Fruit fly (Drosophila melanogaster): ENCODE data around the gene bsf.

Gene bsf

DNA sequence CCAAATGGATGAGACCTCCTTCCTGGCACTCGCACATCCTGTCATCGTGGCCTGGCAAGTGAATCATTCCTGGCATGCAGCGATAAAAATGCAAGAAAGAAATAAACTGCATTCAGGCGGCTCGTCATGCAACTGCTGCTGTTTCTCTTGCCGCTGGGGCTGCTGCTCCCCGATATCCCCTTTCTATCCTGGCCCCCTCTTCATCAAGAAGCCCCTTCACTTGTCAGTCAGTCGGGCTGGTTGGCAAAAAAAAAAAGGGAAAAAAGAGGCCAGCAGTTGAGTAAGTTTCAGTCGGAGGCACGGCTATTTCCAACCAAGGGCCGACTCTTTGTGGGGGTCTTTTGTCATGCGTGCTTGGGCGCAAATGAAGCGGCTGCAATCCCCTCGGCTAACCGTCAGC lies 27.4 kb upstream of the bsf start:
- TF ChIP-seq usp (GFP tag; optimal IDR thresholded peaks at IDR 0.05) (no peak), dsf (GFP tag; optimal IDR thresholded peaks at IDR 0.05; ENCODE audit: borderline replicate concordance) (no peak), tai (GFP tag; optimal IDR thresholded peaks at IDR 0.05) (no peak), jim (GFP tag; optimal IDR thresholded peaks at IDR 0.05) (no peak), br (GFP tag; optimal IDR thresholded peaks at IDR 0.05) (no peak), Hr83 (GFP tag; optimal IDR thresholded peaks at IDR 0.05; ENCODE audit: poor library complexity, severe bottlenecking) (no peak), sage (GFP tag; optimal IDR thresholded peaks at IDR 0.05) (no peak), CG9705 (GFP tag; optimal IDR thresholded peaks at IDR 0.05) (no peak)

- TF ChIP-seq foxo (GFP tag; optimal IDR thresholded peaks at IDR 0.05) = no peak
- TF ChIP-seq pan (optimal IDR thresholded peaks at IDR 0.05) = no peak
- TF ChIP-seq dl (GFP tag; optimal IDR thresholded peaks at IDR 0.05; ENCODE audit: insufficient read depth in 1 of 2, partially characterized antibody in 2 of 2) = no peak
- TF ChIP-seq Rel (GFP tag; optimal IDR thresholded peaks at IDR 0.05) = no peak
- no peak for TF ChIP-seq Rel (tag; optimal IDR thresholded peaks at IDR 0.05)
- no peak for TF ChIP-seq Mio (GFP tag; optimal IDR thresholded peaks at IDR 0.05)
- no peak for TF ChIP-seq jim (GFP tag; optimal IDR thresholded peaks at IDR 0.05)
- no peak for TF ChIP-seq Myc (optimal IDR thresholded peaks at IDR 0.05)
- TF ChIP-seq Abd-B (GFP tag; optimal IDR thresholded peaks at IDR 0.05) = no peak
- TF ChIP-seq brk (GFP tag; optimal IDR thresholded peaks at IDR 0.05) = no peak
- no peak for TF ChIP-seq Dfd (GFP tag; optimal IDR thresholded peaks at IDR 0.05)
- TF ChIP-seq h (GFP tag; optimal IDR thresholded peaks at IDR 0.05) = no peak
- no peak for TF ChIP-seq Hr78 (GFP tag; optimal IDR thresholded peaks at IDR 0.05)
- no peak for TF ChIP-seq ey (GFP tag; optimal IDR thresholded peaks at IDR 0.05)
- no peak for TF ChIP-seq OdsH (GFP tag; optimal IDR thresholded peaks at IDR 0.05)
- TF ChIP-seq dmrt93B (GFP tag; optimal IDR thresholded peaks at IDR 0.05) = no peak
- TF ChIP-seq woc (GFP tag; optimal IDR thresholded peaks at IDR 0.05) = no peak
- TF ChIP-seq Hnf4 (GFP tag; optimal IDR thresholded peaks at IDR 0.05) = no peak
- TF ChIP-seq Sp1 (GFP tag; optimal IDR thresholded peaks at IDR 0.05) = no peak
- TF ChIP-seq lola (GFP tag; optimal IDR thresholded peaks at IDR 0.05) = no peak
- no peak for TF ChIP-seq dsf (GFP tag; optimal IDR thresholded peaks at IDR 0.05; ENCODE audit: borderline replicate concordance)
Observed at dm6 chr2L:18481064-18481463, 26.7 kb upstream of the bsf start.

- TF ChIP-seq dl (GFP tag; optimal IDR thresholded peaks at IDR 0.05; ENCODE audit: insufficient read depth in 1 of 2, partially characterized antibody in 2 of 2) (no peak), Hr83 (GFP tag; optimal IDR thresholded peaks at IDR 0.05; ENCODE audit: poor library complexity, severe bottlenecking) (no peak), psq (GFP tag; optimal IDR thresholded peaks at IDR 0.05) (no peak), jim (GFP tag; optimal IDR thresholded peaks at IDR 0.05) (no peak), dsf (GFP tag; optimal IDR thresholded peaks at IDR 0.05; ENCODE audit: borderline replicate concordance) (no peak), dmrt93B (GFP tag; optimal IDR thresholded peaks at IDR 0.05) (no peak), CrebA (GFP tag; optimal IDR thresholded peaks at IDR 0.05; ENCODE audit: borderline replicate concordance) (no peak), HLH106 (tag; optimal IDR thresholded peaks at IDR 0.05) (no peak), Sp1 (GFP tag; optimal IDR thresholded peaks at IDR 0.05) (no peak), sage (GFP tag; optimal IDR thresholded peaks at IDR 0.05) (no peak), Abd-B (GFP tag; optimal IDR thresholded peaks at IDR 0.05) (no peak), Hr78 (GFP tag; optimal IDR thresholded peaks at IDR 0.05) (no peak), N (GFP tag; optimal IDR thresholded peaks at IDR 0.05) (no peak)
Observed at dm6 chr2L:18480326-18481028, 26.1 kb upstream of the bsf start.

DNA sequence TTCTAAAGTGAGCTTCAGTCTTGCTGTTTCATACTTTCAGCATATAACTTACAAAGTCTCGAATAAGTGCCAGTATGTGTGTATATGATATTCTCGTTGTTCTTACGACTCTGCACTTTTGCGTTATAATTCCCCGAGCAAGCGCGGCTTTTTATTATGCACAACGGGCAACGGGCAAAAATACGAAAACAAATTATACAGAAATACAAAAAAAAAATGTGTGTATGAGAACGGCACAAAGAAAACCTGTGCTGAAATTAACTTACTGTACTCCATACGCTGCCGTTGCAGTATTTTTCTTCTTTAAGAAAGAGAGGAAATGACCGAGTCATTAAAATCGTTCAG lies 24.8 kb upstream of the bsf start:
- TF ChIP-seq fru (GFP tag; optimal IDR thresholded peaks at IDR 0.05) (no peak), Rel (GFP tag; optimal IDR thresholded peaks at IDR 0.05) (no peak), Rel (tag; optimal IDR thresholded peaks at IDR 0.05) (peak; percentile 7)

dm6 chr2L:18478509-18479176 lies 24.3 kb upstream of the bsf start:
- TF ChIP-seq Hr83 (GFP tag; optimal IDR thresholded peaks at IDR 0.05; ENCODE audit: poor library complexity, severe bottlenecking) (no peak), Mio (GFP tag; optimal IDR thresholded peaks at IDR 0.05) (no peak), psq (GFP tag; optimal IDR thresholded peaks at IDR 0.05) (no peak), pan (optimal IDR thresholded peaks at IDR 0.05) (no peak), GATAd (GFP tag; optimal IDR thresholded peaks at IDR 0.05) (no peak), woc (GFP tag; optimal IDR thresholded peaks at IDR 0.05) (peak; percentile 25), CG9705 (GFP tag; optimal IDR thresholded peaks at IDR 0.05) (no peak), brk (GFP tag; optimal IDR thresholded peaks at IDR 0.05) (no peak), usp (GFP tag; optimal IDR thresholded peaks at IDR 0.05) (no peak)

Data from whole organism, wandering third instar larva.